Worm (Caenorhabditis elegans): ENCODE measurements around the gene sre-12.

sre-12 gene

ce11 chrV:6982813-6983212, 3.9 kb upstream of the sre-12 start, which contains the start of gene nhr-161:
TSS of gene nhr-161 (minus strand) at chrV:6982913.
- TF ChIP-seq mdl-1 (tag; optimal IDR thresholded peaks at IDR 0.05): no peak
- no peak for TF ChIP-seq unc-55 (GFP tag; optimal IDR thresholded peaks at IDR 0.05)
- no peak for TF ChIP-seq crh-2 (tag; optimal IDR thresholded peaks at IDR 0.05)
- no peak for TF ChIP-seq ZK546.5 (tag; optimal IDR thresholded peaks at IDR 0.05)
- no peak for TF ChIP-seq zag-1 (tag; optimal IDR thresholded peaks at IDR 0.05)
- TF ChIP-seq ama-1 (optimal IDR thresholded peaks at IDR 0.05): no peak
- TF ChIP-seq ztf-1 (GFP tag; conservative IDR thresholded peaks at IDR 0.05): no peak
- no peak for TF ChIP-seq egl-27 (tag; optimal IDR thresholded peaks at IDR 0.05)
- TF ChIP-seq elt-3 (tag; optimal IDR thresholded peaks at IDR 0.05): no peak
- no peak for TF ChIP-seq lin-11 (tag; optimal IDR thresholded peaks at IDR 0.05)

ce11 chrV:6976047-6976446, 2.9 kb downstream of the sre-12 start, which contains the start of gene srx-16:
TSS of gene srx-16 (plus strand) at chrV:6976347.
- no peak for TF ChIP-seq peb-1 (tag; optimal IDR thresholded peaks at IDR 0.05)
- no peak for TF ChIP-seq lin-11 (tag; optimal IDR thresholded peaks at IDR 0.05)
- TF ChIP-seq unc-62 (GFP tag; optimal IDR thresholded peaks at IDR 0.05): no peak
- TF ChIP-seq unc-39 (tag; optimal IDR thresholded peaks at IDR 0.05): no peak
- TF ChIP-seq gmeb-1 (tag; optimal IDR thresholded peaks at IDR 0.05): no peak
- no peak for TF ChIP-seq nhr-6 (tag; optimal IDR thresholded peaks at IDR 0.05)
- TF ChIP-seq mbf-1 (tag; optimal IDR thresholded peaks at IDR 0.05): no peak
- TF ChIP-seq elt-3 (tag; optimal IDR thresholded peaks at IDR 0.05): no peak
- TF ChIP-seq ztf-1 (GFP tag; conservative IDR thresholded peaks at IDR 0.05): no peak

ce11 chrV:6971567-6971966, 7.4 kb downstream of the sre-12 start, which contains the start of gene srx-59:
TSS of gene srx-59 (plus strand) at chrV:6971867.
- TF ChIP-seq lin-11 (tag; optimal IDR thresholded peaks at IDR 0.05) (no peak), ama-1 (optimal IDR thresholded peaks at IDR 0.05) (no peak), ztf-11 (tag; optimal IDR thresholded peaks at IDR 0.05) (no peak), ZK546.5 (tag; optimal IDR thresholded peaks at IDR 0.05) (no peak), R02D3.7 (tag; optimal IDR thresholded peaks at IDR 0.05) (no peak), nhr-10 (tag; optimal IDR thresholded peaks at IDR 0.05) (no peak), ceh-82 (tag; optimal IDR thresholded peaks at IDR 0.05) (no peak), alr-1 (tag; optimal IDR thresholded peaks at IDR 0.05) (no peak), egl-27 (tag; optimal IDR thresholded peaks at IDR 0.05) (no peak), C34F6.9 (tag; optimal IDR thresholded peaks at IDR 0.05) (no peak), Y55F3AM.14 (GFP tag; optimal IDR thresholded peaks at IDR 0.05) (no peak), crh-2 (tag; optimal IDR thresholded peaks at IDR 0.05) (no peak), nhr-11 (tag; optimal IDR thresholded peaks at IDR 0.05) (no peak), nhr-77 (tag; optimal IDR thresholded peaks at IDR 0.05) (no peak), mab-5 (tag; optimal IDR thresholded peaks at IDR 0.05) (no peak), F13H6.1 (tag; optimal IDR thresholded peaks at IDR 0.05) (no peak), nhr-23 (tag; optimal IDR thresholded peaks at IDR 0.05) (no peak)

- TF ChIP-seq F13H6.1 (tag; optimal IDR thresholded peaks at IDR 0.05) (no peak), elt-3 (tag; optimal IDR thresholded peaks at IDR 0.05) (no peak), fos-1 (tag; optimal IDR thresholded peaks at IDR 0.05) (peak; percentile 10), peb-1 (tag; optimal IDR thresholded peaks at IDR 0.05) (peak; percentile 30), nhr-21 (tag; optimal IDR thresholded peaks at IDR 0.05) (peak; percentile 24)
These were observed 8.9 kb downstream of the sre-12 start, which contains the start of gene ptr-15 for ce11 chrV:6969950-6970532. TSS of gene ptr-15 (minus strand) at chrV:6970000.

ce11 chrV:6956237-6956636, 22.7 kb downstream of the sre-12 start, which contains the start of gene mec-1:
TSS of gene mec-1 (plus strand) at chrV:6956537.
- no peak for TF ChIP-seq nhr-23 (tag; optimal IDR thresholded peaks at IDR 0.05)
- no peak for TF ChIP-seq Y55F3AM.14 (GFP tag; optimal IDR thresholded peaks at IDR 0.05)
- TF ChIP-seq alr-1 (tag; optimal IDR thresholded peaks at IDR 0.05): no peak
- TF ChIP-seq dmd-4 (tag; optimal IDR thresholded peaks at IDR 0.05): no peak
- no peak for TF ChIP-seq crh-2 (tag; optimal IDR thresholded peaks at IDR 0.05)
- no peak for TF ChIP-seq ama-1 (optimal IDR thresholded peaks at IDR 0.05)
- no peak for TF ChIP-seq R02D3.7 (tag; optimal IDR thresholded peaks at IDR 0.05)
- TF ChIP-seq nhr-11 (tag; optimal IDR thresholded peaks at IDR 0.05): no peak
- no peak for TF ChIP-seq sma-9 (GFP tag; optimal IDR thresholded peaks at IDR 0.05)
- TF ChIP-seq sma-9 (tag; optimal IDR thresholded peaks at IDR 0.05): no peak
- TF ChIP-seq zag-1 (tag; optimal IDR thresholded peaks at IDR 0.05): no peak
- TF ChIP-seq lin-39 (tag; optimal IDR thresholded peaks at IDR 0.05): no peak
- TF ChIP-seq lsy-2 (tag; optimal IDR thresholded peaks at IDR 0.05): no peak
- no peak for TF ChIP-seq nhr-12 (tag; optimal IDR thresholded peaks at IDR 0.05)
- TF ChIP-seq aly-2 (tag; optimal IDR thresholded peaks at IDR 0.05): no peak
- TF ChIP-seq ztf-11 (tag; optimal IDR thresholded peaks at IDR 0.05): no peak
- TF ChIP-seq elt-3 (tag; optimal IDR thresholded peaks at IDR 0.05): no peak

Data from whole organism, L2 larva.